Fruit fly (Drosophila melanogaster) whole organism: ENCODE results near the gene eIF4E1.

Source experiments
- Dll ChIP-seq: fragments of >200 bp; optimal IDR thresholded peaks from 2 replicates; lab custom pipeline; 2017
- EcR ChIP-seq, 2 experiments: fragments of >200 bp; optimal IDR thresholded peaks; 2 replicates each; lab custom pipeline; 2017; ENCODE audit warnings: missing biosample characterization in 2 of 2, missing genetic modification characterization in 2 of 2, missing genetic modification reagents in 2 of 2
- pan ChIP-seq: fragments of >200 bp; optimal IDR thresholded peaks from 2 replicates; lab custom pipeline; 2017

- TF ChIP-seq pan (lab: Kevin White, UChicago), result no peak
- TF ChIP-seq EcR (GFP tag; optimal IDR thresholded peaks at IDR 0.05; lab: Kevin White, UChicago), result no peak
- TF ChIP-seq Dll (lab: Kevin White, UChicago), result no peak
Observed at dm6 chr3L:9420054-9420818, 18.0 kb upstream of the eIF4E1 start.
